Worm (Caenorhabditis elegans) whole organism, L4/young adult: ENCODE results near the gene F40F8.4.
"Not testable (repeated sequence)": the region's sequence is repeated elsewhere in the genome, so short reads cannot be mapped to it uniquely, and the experiment has no call there.

Source experiments
- W03F9.2 ChIP-seq: fragments of 150-350 bp; optimal IDR thresholded peaks from 2 replicates; lab custom pipeline; 2014; ENCODE audit warnings: missing biosample characterization, missing genetic modification characterization
- dao-5 ChIP-seq: sonication (generic microtip); optimal IDR thresholded peaks from 2 replicates; lab custom pipeline; 2016; ENCODE audit warnings: missing genotype, missing genetic modification characterization, moderate library complexity, missing compliant biosample characterization
- him-1 ChIP-seq: sonication (generic microtip); optimal IDR thresholded peaks from 2 replicates; lab custom pipeline; 2016; ENCODE audit warnings: missing genotype, missing genetic modification reagents, missing genetic modification characterization, missing compliant biosample characterization

F40F8.4 gene

DNA sequence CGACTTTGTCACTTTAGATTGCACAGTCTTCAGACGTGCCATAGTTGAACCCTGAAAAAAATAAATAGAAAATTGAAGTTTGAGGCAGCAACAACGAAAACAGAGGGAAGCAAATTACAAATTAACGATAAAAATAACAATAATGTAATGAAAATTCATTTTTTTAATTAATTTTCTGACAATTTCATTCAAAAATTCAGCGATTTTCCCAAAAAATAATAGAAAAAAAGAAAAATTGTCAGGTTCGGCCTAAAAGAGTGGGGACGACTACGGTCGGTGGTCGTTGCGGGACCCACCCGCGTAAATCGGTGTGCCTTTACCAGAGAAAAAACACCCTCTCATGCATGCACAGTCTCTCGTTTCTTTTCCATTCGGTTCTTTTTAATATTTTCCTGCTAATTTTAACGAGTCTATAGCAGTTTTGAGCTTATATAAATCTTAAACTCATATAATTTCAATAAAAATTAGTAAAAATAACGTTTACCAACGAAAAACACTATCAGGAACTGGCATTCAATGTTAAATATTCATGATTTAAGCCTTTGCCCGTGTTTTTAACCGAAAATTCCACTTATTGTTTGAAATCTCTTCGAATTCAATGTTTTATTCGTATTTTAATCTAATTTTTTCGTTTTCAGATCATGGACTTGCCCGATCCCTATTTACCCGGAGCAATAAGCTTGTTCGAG, 13.6 kb downstream of the F40F8.4 start, which contains the start of the genes rps-9 and lsm-1:
TSS of gene rps-9 (minus strand) at position 51 of the 689 bp plus-strand sequence.
TSS of gene lsm-1 (plus strand) at position 639 of the 689 bp plus-strand sequence.
- TF ChIP-seq W03F9.2 (tag; lab: Kevin White, UChicago) (peak; percentile 63), him-1 (tag; lab: Kevin White, UChicago) (no peak), dao-5 (no peak)

DNA sequence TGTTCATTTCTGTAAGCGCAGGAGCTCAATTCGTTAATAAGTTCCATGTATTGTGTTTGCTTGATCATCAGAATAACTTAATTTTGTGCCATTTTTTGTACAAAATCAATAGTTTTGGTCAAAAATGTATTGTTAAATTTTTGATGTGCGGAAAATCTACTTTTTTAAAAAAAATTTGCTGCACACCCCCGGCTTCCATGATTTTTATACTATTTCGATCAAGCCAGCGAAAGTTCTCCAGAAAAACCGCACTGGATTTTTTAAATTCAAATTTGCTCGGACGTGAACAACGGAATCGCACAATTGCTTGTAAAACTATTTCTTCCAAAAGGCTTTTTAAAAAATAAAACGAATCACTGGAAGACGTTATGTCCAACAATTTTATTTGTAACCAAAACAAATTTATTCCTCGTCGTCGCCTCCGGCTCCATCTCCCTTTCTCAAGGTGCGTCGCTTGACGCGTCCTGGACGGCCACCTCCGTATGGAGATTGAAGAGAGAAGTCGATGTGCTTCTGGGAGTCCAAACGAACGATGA, 14.9 kb downstream of the F40F8.4 start:
- TF ChIP-seq dao-5 (no peak), W03F9.2 (tag; lab: Kevin White, UChicago) (no peak), him-1 (tag; lab: Kevin White, UChicago) (no peak)

DNA sequence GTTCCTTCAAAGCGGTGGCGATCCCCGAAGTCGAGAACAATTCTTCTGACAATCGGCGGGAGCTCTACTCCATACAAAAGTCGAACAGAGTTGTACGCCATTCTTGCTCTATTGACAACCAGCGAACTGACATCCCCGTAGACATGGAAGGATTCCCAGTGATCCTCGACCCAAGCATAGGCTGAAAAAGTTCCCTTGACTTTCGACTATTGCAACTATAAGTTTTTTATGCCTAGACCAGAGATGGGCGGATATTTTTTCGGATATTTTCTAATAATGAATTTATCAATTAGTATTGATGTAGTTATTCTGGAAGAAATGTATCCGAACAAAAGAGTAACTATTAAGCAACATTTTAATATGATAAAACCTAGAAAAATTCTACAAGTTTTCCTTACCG, 18.2 kb downstream of the F40F8.4 start, which contains the start of gene W10C6.2:
TSS of gene W10C6.2 (minus strand) at position 101 of the 400 bp plus-strand sequence.
- TF ChIP-seq dao-5; W03F9.2 (tag; lab: Kevin White, UChicago); him-1 (tag; lab: Kevin White, UChicago): not testable (repeated sequence)

DNA sequence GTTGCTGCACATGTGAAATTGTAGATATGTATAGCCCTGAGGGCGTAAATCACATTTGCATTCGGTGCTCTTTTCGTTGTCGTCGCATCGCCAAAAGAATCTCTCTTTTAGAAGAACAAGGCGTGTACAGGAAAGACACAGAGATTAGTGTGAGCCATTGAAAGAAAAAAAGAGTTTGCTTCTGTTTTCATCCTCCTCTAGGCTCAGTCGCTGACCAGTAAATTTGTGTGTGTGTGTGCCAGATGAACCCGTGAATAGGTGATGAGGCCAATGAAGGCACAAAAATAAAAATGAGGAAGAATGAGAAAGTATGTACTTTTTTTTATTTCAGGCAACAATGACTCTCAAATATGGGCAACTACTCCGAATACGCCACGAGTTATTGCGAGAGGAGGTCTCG, 27.6 kb downstream of the F40F8.4 start, which contains the start of gene mat-2:
TSS of gene mat-2 (plus strand) at position 301 of the 400 bp plus-strand sequence.
- no peak for TF ChIP-seq him-1 (tag; lab: Kevin White, UChicago)
- TF ChIP-seq W03F9.2 (tag; lab: Kevin White, UChicago): no peak
- TF ChIP-seq dao-5: no peak

DNA sequence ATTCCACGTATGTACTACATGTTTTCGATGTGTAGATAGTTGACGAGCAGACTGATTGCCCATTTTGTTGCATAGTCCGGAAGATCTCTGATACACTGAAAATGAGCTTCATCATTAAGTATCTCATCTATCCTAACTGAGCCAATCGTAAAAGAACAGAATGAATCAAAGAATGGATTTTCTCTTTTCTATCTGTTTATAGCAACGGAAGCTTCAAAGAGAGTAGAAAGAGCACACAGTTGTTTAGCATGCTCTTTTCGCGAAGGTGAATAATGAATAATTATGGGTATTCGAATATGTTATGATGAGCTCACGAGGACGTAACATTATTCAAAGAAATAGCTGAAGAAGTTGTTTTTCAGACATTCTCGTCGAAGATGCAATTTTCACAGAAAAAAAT, 28.9 kb downstream of the F40F8.4 start, which contains the start of gene glb-4:
TSS of gene glb-4 (minus strand) at position 101 of the 400 bp plus-strand sequence.
- TF ChIP-seq him-1 (tag; lab: Kevin White, UChicago) (no peak), dao-5 (no peak), W03F9.2 (tag; lab: Kevin White, UChicago) (no peak)

DNA sequence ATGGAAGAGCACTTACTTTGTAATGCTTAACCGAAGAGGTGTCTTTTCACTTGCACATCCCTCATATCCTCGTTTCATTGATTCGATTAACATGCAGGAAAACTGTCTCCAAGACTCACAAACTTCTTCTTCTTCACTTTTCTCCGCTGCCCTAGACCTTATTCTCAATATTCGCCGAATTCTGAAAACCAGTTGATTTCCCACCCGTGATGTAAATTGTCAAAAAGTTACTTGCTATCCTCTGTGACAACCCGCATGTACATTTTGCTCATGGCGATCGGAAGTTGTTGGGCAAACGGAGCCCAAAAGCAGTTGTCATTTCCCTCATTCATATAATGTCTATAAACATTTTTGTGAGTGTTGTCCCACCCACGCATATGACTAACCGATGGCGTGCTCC, 29.6 kb downstream of the F40F8.4 start:
- TF ChIP-seq him-1 (tag; lab: Kevin White, UChicago) (no peak), dao-5 (no peak), W03F9.2 (tag; lab: Kevin White, UChicago) (no peak)

DNA sequence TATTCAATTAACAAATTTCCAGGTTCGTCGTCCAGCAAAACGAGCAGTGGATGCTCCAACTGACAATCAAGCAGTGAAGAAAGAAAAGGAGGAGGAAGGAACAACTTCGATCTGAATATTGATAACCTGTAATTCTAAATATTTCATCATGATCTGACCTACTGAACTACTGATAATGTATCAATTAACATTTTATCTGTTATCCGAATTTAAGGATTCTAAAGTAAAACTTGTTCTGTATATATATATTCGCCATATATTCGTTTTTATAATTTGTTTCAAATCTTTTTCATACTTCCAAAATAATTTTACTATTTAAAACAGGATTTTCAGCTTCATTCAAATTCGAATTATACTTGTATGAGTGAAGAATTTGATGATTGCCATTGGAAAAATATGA, 32.2 kb downstream of the F40F8.4 start, which contains the start of gene apc-17:
TSS of gene apc-17 (plus strand) at position 301 of the 400 bp plus-strand sequence.
- TF ChIP-seq dao-5 (no peak), him-1 (tag; lab: Kevin White, UChicago) (no peak), W03F9.2 (tag; lab: Kevin White, UChicago) (no peak)

DNA sequence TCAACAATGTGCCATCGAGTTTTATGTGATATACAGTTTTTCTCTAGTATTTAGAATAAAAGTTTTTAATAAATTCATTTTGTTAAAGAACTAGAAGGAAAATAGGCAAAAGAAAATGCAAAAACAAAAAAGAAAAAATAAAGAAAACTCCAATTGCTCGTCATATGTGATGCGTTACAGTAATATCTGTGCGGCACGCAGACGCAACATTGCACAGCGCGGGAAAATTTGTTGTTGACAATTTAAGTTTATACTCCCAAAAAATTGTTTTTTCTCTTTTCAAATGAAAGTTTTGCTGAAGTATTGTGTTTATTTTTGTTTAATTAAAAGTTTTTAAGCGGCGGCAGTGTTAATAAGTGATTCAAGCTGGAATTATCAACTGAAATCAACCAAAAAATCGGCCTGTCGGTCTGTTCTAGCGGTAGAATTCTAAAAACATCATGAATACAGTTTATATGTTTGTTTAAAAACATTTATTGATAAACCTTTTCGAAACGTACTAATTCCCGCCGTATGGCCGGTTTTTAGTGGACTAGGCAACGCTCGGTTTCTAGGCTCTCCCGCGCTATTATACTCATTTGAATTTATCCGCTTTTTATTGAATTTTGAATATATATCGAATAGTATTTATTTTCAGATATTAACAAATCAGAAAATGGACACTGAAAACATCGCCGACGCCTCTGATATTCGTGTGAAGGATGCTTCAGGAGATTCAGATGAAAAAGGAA, 33.9 kb downstream of the F40F8.4 start, which contains the start of gene nasp-1:
TSS of gene nasp-1 (plus strand) at position 632 of the 731 bp plus-strand sequence.
- TF ChIP-seq dao-5 (no peak), him-1 (tag; lab: Kevin White, UChicago) (no peak), W03F9.2 (tag; lab: Kevin White, UChicago) (peak; percentile 8)

DNA sequence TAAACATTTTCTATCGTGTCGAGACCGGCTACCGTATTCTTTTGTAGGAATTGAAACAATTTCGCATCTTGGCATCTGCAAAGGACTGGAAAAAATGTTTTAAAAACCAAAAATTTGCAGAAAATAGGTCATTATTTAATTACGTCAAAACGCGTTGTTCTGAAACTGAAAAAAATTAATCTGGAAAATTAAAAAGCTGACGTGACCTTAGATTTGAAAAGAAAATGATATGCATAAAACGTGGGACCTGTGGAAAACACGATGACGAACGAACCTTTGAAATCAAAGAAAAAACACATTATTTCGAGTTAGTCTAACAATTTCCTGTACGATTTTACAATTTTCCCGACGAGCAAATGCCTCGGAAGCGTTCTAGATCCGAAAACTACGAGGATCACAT, 35.9 kb downstream of the F40F8.4 start, which contains the start of gene C09H10.9:
TSS of gene C09H10.9 (plus strand) at position 301 of the 400 bp plus-strand sequence.
- TF ChIP-seq him-1 (tag; lab: Kevin White, UChicago) (no peak), W03F9.2 (tag; lab: Kevin White, UChicago) (no peak), dao-5 (no peak)

DNA sequence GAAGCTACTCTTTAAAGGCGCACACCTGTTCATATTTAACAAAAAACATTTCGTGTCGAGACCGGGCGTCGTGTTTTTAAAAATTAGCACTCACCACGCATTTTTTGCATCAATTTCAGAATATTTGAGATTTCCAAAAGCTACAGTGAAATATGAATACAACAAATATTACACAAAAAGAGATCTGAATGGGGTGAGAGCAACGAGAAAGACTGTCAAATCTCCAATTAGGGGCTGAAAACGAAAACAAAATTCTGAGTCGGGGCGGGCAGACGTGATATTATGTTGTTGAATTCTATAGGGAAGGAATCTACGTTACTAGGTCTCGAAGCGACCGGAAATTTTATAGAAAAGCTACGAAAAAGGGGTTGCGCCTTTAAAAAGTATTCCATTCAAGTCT, 36.4 kb downstream of the F40F8.4 start, which contains the start of gene C09H10.5:
TSS of gene C09H10.5 (minus strand) at position 101 of the 400 bp plus-strand sequence.
- TF ChIP-seq W03F9.2 (tag; lab: Kevin White, UChicago): no peak
- TF ChIP-seq dao-5: no peak
- TF ChIP-seq him-1 (tag; lab: Kevin White, UChicago): no peak

DNA sequence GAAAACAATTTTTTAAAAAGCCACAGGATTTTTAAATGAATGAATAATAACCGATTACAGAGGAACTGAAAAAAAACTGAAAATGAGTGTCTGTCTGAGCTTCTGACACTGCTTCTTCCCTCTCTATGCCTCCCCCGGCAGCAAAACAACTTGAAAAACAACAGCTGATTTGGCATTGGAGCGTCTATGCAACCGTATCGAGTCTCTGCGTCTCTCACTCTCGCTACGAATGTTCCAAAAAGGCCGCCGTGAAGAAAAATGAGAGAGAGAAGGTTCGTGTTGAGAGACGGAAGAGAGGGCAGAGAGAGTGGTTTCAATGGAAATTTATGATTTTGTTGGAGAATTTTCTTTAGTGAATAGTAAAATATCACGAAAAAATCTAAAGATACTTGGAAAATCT, 37.0 kb downstream of the F40F8.4 start:
- TF ChIP-seq dao-5 (no peak), him-1 (tag; lab: Kevin White, UChicago) (no peak), W03F9.2 (tag; lab: Kevin White, UChicago) (peak; percentile 64)

DNA sequence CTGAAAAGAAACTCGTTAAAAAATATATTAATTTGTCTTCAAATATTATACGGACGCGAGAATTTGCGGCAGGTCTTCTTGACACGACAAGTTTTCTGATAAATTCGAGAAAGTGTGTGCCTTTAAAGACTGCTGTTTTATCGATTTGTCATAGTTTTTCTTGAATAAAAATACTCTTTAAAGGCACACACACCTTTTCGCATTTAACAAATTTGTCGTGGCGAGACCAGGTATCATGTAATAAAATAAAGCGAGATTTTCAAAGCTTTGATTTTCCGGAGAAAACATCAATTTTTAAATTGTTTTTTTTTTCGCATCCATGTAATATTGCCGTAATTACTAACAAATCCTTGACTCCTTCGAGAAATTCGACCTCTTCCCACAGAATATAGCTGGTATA, 38.9 kb downstream of the F40F8.4 start:
- TF ChIP-seq him-1 (tag; lab: Kevin White, UChicago) (no peak), dao-5 (no peak)

DNA sequence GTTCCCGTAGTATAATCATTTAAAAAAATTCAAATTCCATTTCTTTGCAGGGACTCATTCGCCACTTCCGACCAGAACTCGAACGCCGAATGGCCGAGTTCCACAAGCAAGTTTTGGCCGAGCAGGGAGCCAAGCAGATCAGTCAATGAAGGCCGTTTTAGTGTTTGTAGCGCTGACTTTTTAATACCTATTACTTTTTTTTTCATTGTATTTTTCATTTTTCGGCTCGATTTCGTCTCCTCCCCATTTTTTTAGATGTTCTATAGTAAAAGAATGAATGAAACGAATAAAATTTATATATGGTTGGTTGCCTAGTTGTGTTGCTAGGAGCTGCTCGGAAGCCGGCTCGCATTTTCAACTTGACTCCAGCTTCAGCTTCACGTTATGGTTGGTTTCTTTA, 40.2 kb downstream of the F40F8.4 start, which contains the start of gene C09H10.4:
TSS of gene C09H10.4 (plus strand) at position 301 of the 400 bp plus-strand sequence.
- TF ChIP-seq dao-5 (no peak), him-1 (tag; lab: Kevin White, UChicago) (no peak), W03F9.2 (tag; lab: Kevin White, UChicago) (no peak)
